Worm (Caenorhabditis elegans) whole organism, L2 larva: ENCODE data around the gene M110.7.

ENCODE experiments used
- C34F6.9 ChIP-seq: fragments of 150-350 bp; optimal IDR thresholded peaks from 2 replicates; lab custom pipeline; 2014; ENCODE audit warnings: missing biosample characterization, missing genetic modification characterization
- F13H6.1 ChIP-seq: sonication (generic microtip); optimal IDR thresholded peaks from 2 replicates; lab custom pipeline; 2016; ENCODE audit warnings: missing genetic modification characterization, missing compliant biosample characterization
- R02D3.7 ChIP-seq: fragments of 150-350 bp; optimal IDR thresholded peaks from 2 replicates; lab custom pipeline; 2014; ENCODE audit warnings: missing biosample characterization, missing genetic modification characterization
- ZK546.5 ChIP-seq: sonication (generic microtip); optimal IDR thresholded peaks from 2 replicates; lab custom pipeline; 2017; ENCODE audit warnings: missing biosample characterization, missing genetic modification characterization
- alr-1 ChIP-seq: fragments of 150-350 bp; optimal IDR thresholded peaks from 2 replicates; lab custom pipeline; 2014; ENCODE audit warnings: missing biosample characterization, missing genetic modification characterization
- aly-2 ChIP-seq: fragments of 150-350 bp; optimal IDR thresholded peaks from 2 replicates; lab custom pipeline; 2014; ENCODE audit warnings: missing biosample characterization, missing genetic modification characterization
- ama-1 ChIP-seq: fragments of 150-350 bp; optimal IDR thresholded peaks from 2 replicates; lab custom pipeline; 2018; ENCODE audit warnings: inconsistent platforms
- ceh-16 ChIP-seq: fragments of 150-350 bp; optimal IDR thresholded peaks from 2 replicates; lab custom pipeline; 2014; ENCODE audit warnings: missing biosample characterization, missing genetic modification characterization
- crh-2 ChIP-seq: sonication (generic microtip); optimal IDR thresholded peaks from 2 replicates; lab custom pipeline; 2017; ENCODE audit warnings: missing biosample characterization, missing genetic modification characterization
- dmd-4 ChIP-seq: sonication (generic microtip); optimal IDR thresholded peaks from 2 replicates; lab custom pipeline; 2017; ENCODE audit warnings: missing biosample characterization, missing genetic modification characterization
- elt-1 ChIP-seq: fragments of 150-350 bp; optimal IDR thresholded peaks from 2 replicates; lab custom pipeline; 2014; ENCODE audit warnings: missing biosample characterization, missing genetic modification characterization
- elt-3 ChIP-seq: sonication (generic microtip); optimal IDR thresholded peaks from 2 replicates; lab custom pipeline; 2017; ENCODE audit warnings: missing biosample characterization, missing genetic modification characterization
- fos-1 ChIP-seq: fragments of 150-350 bp; optimal IDR thresholded peaks from 2 replicates; lab custom pipeline; 2014; ENCODE audit warnings: missing biosample characterization, missing genetic modification characterization
- gmeb-1 ChIP-seq: fragments of 150-350 bp; optimal IDR thresholded peaks from 2 replicates; lab custom pipeline; 2014; ENCODE audit warnings: missing biosample characterization, missing genetic modification characterization
- lin-11 ChIP-seq: fragments of 150-350 bp; sonication (generic microtip); optimal IDR thresholded peaks from 2 replicates; lab custom pipeline; 2014; ENCODE audit warnings: missing biosample characterization, missing genetic modification characterization, inconsistent platforms, mixed read lengths
- lin-13 ChIP-seq: fragments of 150-350 bp; optimal IDR thresholded peaks from 2 replicates; lab custom pipeline; 2014; ENCODE audit warnings: missing biosample characterization, missing genetic modification reagents, missing genetic modification characterization
- lin-39 ChIP-seq: fragments of 150-350 bp; optimal IDR thresholded peaks from 2 replicates; lab custom pipeline; 2014; ENCODE audit warnings: missing biosample characterization, missing genetic modification reagents, missing genetic modification characterization
- lsy-2 ChIP-seq, 2 experiments: fragments of 150-350 bp in 1 of 2; sonication (generic microtip) in 1 of 2; optimal IDR thresholded peaks; 2 replicates each; lab custom pipeline; 2014 to 2017; ENCODE audit warnings: missing biosample characterization in 2 of 2, missing genetic modification characterization in 2 of 2
- mab-5 ChIP-seq: fragments of 150-350 bp; optimal IDR thresholded peaks from 2 replicates; lab custom pipeline; 2014; ENCODE audit warnings: missing biosample characterization, missing genetic modification characterization
- mbf-1 ChIP-seq: sonication (generic microtip); optimal IDR thresholded peaks from 2 replicates; lab custom pipeline; 2017; ENCODE audit warnings: missing biosample characterization, missing genetic modification characterization
- mdl-1 ChIP-seq, 2 experiments: fragments of 150-350 bp in 1 of 2; sonication (generic microtip) in 1 of 2; optimal IDR thresholded peaks; 2 replicates each; lab custom pipeline; 2017; ENCODE audit warnings: missing biosample characterization in 2 of 2, missing genetic modification characterization in 2 of 2
- nhr-10 ChIP-seq: sonication (generic microtip); optimal IDR thresholded peaks from 2 replicates; lab custom pipeline; 2017; ENCODE audit warnings: missing biosample characterization, missing genetic modification characterization
- nhr-11 ChIP-seq: fragments of 150-350 bp; optimal IDR thresholded peaks from 2 replicates; lab custom pipeline; 2014; ENCODE audit warnings: missing biosample characterization, missing genetic modification characterization
- nhr-129 ChIP-seq: fragments of 150-350 bp; optimal IDR thresholded peaks from 2 replicates; lab custom pipeline; 2014; ENCODE audit warnings: missing biosample characterization, missing genetic modification characterization
- nhr-21 ChIP-seq: fragments of 150-350 bp; optimal IDR thresholded peaks from 2 replicates; lab custom pipeline; 2014; ENCODE audit warnings: missing biosample characterization, missing genetic modification characterization
- nhr-23 ChIP-seq: fragments of 150-350 bp; optimal IDR thresholded peaks from 2 replicates; lab custom pipeline; 2014; ENCODE audit warnings: missing biosample characterization, missing genetic modification reagents, missing genetic modification characterization
- nhr-237 ChIP-seq: fragments of 150-350 bp; optimal IDR thresholded peaks from 2 replicates; lab custom pipeline; 2014; ENCODE audit warnings: missing biosample characterization, missing genetic modification characterization
- nhr-25 ChIP-seq: fragments of 150-350 bp; sonication (generic microtip); optimal IDR thresholded peaks from 3 replicates; lab custom pipeline; 2014; ENCODE audit warnings: missing biosample characterization, missing genetic modification characterization
- nhr-6 ChIP-seq: fragments of 150-350 bp; optimal IDR thresholded peaks from 2 replicates; lab custom pipeline; 2014; ENCODE audit warnings: missing biosample characterization, missing genetic modification characterization
- nhr-77 ChIP-seq: fragments of 150-350 bp; optimal IDR thresholded peaks from 2 replicates; lab custom pipeline; 2014; ENCODE audit warnings: missing biosample characterization, missing genetic modification characterization
- sem-4 ChIP-seq: fragments of 150-350 bp; optimal IDR thresholded peaks from 2 replicates; lab custom pipeline; 2014; ENCODE audit warnings: missing biosample characterization, missing genetic modification reagents, missing genetic modification characterization
- skn-1 ChIP-seq: sonication (generic microtip); optimal IDR thresholded peaks from 2 replicates; lab custom pipeline; 2017; ENCODE audit warnings: missing biosample characterization, missing genetic modification characterization
- unc-39 ChIP-seq: fragments of 150-350 bp; optimal IDR thresholded peaks from 2 replicates; lab custom pipeline; 2014; ENCODE audit warnings: missing biosample characterization, missing genetic modification characterization
- unc-55 ChIP-seq: fragments of 150-350 bp; sonication (generic microtip); optimal IDR thresholded peaks from 3 replicates; lab custom pipeline; 2014; ENCODE audit warnings: missing biosample characterization, missing genetic modification reagents, missing genetic modification characterization
- unc-62 ChIP-seq: fragments of 150-350 bp; optimal IDR thresholded peaks from 2 replicates; lab custom pipeline; 2014; ENCODE audit warnings: missing biosample characterization, missing genetic modification reagents, missing genetic modification characterization
- zag-1 ChIP-seq: fragments of 150-350 bp; optimal IDR thresholded peaks from 2 replicates; lab custom pipeline; 2014; ENCODE audit warnings: missing biosample characterization, missing genetic modification characterization
- ztf-11 ChIP-seq: sonication (generic microtip); optimal IDR thresholded peaks from 2 replicates; lab custom pipeline; 2017; ENCODE audit warnings: missing biosample characterization, missing genetic modification characterization
- ztf-4 ChIP-seq: fragments of 150-350 bp; optimal IDR thresholded peaks from 2 replicates; lab custom pipeline; 2014; ENCODE audit warnings: missing biosample characterization, missing genetic modification characterization

Gene M110.7

DNA sequence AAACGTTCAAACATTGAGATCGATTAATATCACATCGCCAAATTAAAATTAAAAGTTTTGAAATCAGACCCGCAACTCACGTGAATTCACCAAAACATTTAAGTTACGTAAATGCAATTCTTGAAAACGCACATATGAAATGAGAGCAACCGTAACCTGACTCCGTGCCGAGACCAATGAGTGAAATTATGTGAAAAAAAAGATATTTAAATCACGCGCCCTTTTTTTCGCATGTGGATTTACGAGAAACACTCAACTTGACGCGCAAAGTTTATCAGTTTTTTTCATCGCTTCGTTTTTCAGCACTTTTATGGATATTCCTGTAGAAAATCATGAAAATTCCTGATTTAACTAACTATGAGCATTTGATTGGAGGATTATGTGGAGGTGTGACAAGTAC, 43.5 kb downstream of the M110.7 start, which contains the start of the genes gei-14 and slc-25A32:
gei-14 (minus strand) TSS at position 175 of the 400 bp plus-strand sequence.
slc-25A32 (plus strand) TSS at position 242 of the 400 bp plus-strand sequence.
- TF ChIP-seq lsy-2 (tag; optimal IDR thresholded peaks at IDR 0.05; lab: Kevin White, UChicago) (peak; percentile 59 to 83), gmeb-1 (peak; percentile 89), mab-5 (tag; lab: Kevin White, UChicago) (no peak), nhr-129 (tag; lab: Kevin White, UChicago) (peak; percentile 13), R02D3.7 (peak; percentile 85)

DNA sequence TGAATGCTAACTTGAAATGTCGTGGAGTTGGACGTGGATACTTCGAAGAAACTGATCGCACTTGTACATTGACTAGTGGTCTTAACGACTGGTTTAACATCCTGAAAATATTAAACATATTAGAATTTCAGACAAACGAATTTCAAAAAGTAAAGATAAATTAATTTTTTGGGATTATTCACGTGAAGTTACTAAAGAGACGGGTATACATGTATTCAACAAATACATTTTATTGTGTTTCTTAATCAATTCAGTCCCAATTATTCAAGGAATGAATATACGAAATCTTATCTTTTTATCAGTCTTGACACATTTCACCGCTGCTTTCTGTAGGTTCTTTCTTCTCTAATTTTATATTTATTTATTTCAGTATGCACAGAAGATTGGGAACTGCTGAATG, 45.8 kb downstream of the M110.7 start, which contains the start of the genes mrpl-10 and clec-142:
mrpl-10 (minus strand) TSS at position 101 of the 400 bp plus-strand sequence.
clec-142 (plus strand) TSS at position 264 of the 400 bp plus-strand sequence.
- TF ChIP-seq sem-4 (tag; lab: Kevin White, UChicago) (no peak), crh-2 (tag; lab: Kevin White, UChicago) (no peak), nhr-10 (tag; lab: Kevin White, UChicago) (no peak), nhr-6 (tag; lab: Kevin White, UChicago) (no peak), lsy-2 (tag; optimal IDR thresholded peaks at IDR 0.05; lab: Kevin White, UChicago) (no peak), ceh-16 (no peak), nhr-77 (tag; lab: Kevin White, UChicago) (no peak), elt-3 (tag; lab: Kevin White, UChicago) (no peak), nhr-129 (tag; lab: Kevin White, UChicago) (no peak)

DNA sequence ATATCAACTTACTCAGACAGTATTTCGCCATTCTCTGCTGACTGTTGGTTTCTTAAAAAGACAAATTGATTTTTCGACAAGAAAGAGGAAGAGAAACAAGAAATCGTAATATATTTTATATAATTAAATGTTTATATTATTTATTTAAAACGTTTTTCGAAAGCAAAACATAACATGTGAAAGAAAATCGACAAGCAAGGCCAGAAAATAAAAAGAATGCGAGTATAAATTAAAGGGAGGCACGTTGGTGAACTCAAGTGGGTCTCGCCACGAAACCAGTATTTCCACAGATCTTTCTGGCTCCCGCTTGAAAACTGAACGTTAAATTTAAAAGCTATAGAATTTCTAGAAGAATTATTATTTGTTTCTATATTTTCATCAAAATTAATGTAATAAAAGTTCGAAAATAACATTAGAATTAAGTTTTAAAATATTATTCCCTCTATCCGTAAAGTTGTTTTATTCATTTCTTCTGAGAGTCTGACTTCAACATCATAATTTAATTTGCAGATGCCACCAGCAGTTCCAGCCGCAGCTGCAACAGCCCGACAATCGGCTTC, 50.6 kb downstream of the M110.7 start, which contains the start of the genes nst-1 and cct-4:
nst-1 (minus strand) TSS at position 51 of the 560 bp plus-strand sequence.
cct-4 (plus strand) TSS at position 510 of the 560 bp plus-strand sequence.
- no peak for TF ChIP-seq unc-55 (GFP tag; lab: Kevin White, UChicago)
- no peak for TF ChIP-seq lin-39
- peak in 1 of 2 experiments; percentile 73 for TF ChIP-seq lsy-2 (tag; optimal IDR thresholded peaks at IDR 0.05; lab: Kevin White, UChicago)
- no peak for TF ChIP-seq ama-1 (lab: Kevin White, UChicago)
- TF ChIP-seq aly-2 (tag; lab: Kevin White, UChicago) = no peak
- TF ChIP-seq mab-5 (tag; lab: Kevin White, UChicago) = no peak
- no peak for TF ChIP-seq lin-11 (tag; lab: Kevin White, UChicago)
- TF ChIP-seq gmeb-1 = peak; percentile 0
- no peak for TF ChIP-seq nhr-77 (tag; lab: Kevin White, UChicago)
- no peak for TF ChIP-seq nhr-10 (tag; lab: Kevin White, UChicago)
- no peak for TF ChIP-seq F13H6.1
- no peak for TF ChIP-seq nhr-11
- no peak for TF ChIP-seq fos-1 (tag; lab: Kevin White, UChicago)
- no peak for TF ChIP-seq ZK546.5 (tag; lab: Kevin White, UChicago)
- TF ChIP-seq nhr-237 (tag; lab: Kevin White, UChicago) = no peak
- TF ChIP-seq nhr-21 (tag; lab: Kevin White, UChicago) = no peak
- TF ChIP-seq skn-1 (tag; lab: Kevin White, UChicago) = no peak
- peak; percentile 54 for TF ChIP-seq C34F6.9
- TF ChIP-seq zag-1 (tag; lab: Kevin White, UChicago) = no peak
- no peak for TF ChIP-seq alr-1 (tag; lab: Kevin White, UChicago)
- peak; percentile 6 for TF ChIP-seq lin-13 (GFP tag; lab: Kevin White, UChicago)
- TF ChIP-seq ztf-11 (tag; lab: Kevin White, UChicago) = no peak
- no peak for TF ChIP-seq R02D3.7
- TF ChIP-seq elt-1 = no peak
- TF ChIP-seq dmd-4 (tag; lab: Kevin White, UChicago) = no peak
- no peak for TF ChIP-seq ztf-4
- TF ChIP-seq nhr-25 (tag; lab: Kevin White, UChicago) = no peak
- no peak for TF ChIP-seq nhr-23 (tag; lab: Kevin White, UChicago)
- TF ChIP-seq mbf-1 = no peak
- TF ChIP-seq unc-39 (tag; lab: Kevin White, UChicago) = no peak
- no peak for TF ChIP-seq mdl-1 (tag; optimal IDR thresholded peaks at IDR 0.05; lab: Kevin White, UChicago)
- no peak for TF ChIP-seq unc-62 (GFP tag; lab: Kevin White, UChicago)
- TF ChIP-seq, all 48 proteins: peak for 4

DNA sequence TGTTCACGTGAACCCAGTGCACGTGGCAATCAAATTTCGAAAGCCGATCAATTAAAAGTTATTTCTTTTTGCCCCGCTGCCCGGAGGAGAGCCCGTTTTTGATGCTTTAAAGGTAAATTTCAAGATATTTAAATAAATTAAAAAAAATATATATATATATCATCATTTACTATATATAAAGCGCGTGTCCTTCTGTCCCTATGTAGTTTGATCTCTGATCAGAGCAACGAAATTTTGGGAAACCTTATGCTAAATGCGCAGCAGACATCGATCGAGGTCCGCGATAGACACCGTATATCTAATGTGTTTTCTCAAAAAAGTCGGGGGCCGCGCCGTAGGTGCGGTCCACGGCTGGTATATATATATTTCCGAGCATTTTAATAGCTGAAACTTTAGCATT, 53.2 kb downstream of the M110.7 start:
- TF ChIP-seq ama-1 (lab: Kevin White, UChicago) = peak; percentile 42
